Worm (Caenorhabditis elegans): ENCODE measurements around the gene B0281.1.
"Not testable (repeated sequence)": the region's sequence is repeated elsewhere in the genome, so short reads cannot be mapped to it uniquely, and the experiment has no call there.

B0281.1 gene

ce11 chrII:2312747-2313146, at the start of gene B0281.1, which contains the start of gene trim-21:
Gene B0281.1 (plus strand): TSS chrII:2313067.
Gene trim-21 (minus strand): TSS chrII:2312847.
- TF ChIP-seq crh-2 (tag; optimal IDR thresholded peaks at IDR 0.05) (no peak), ama-1 (optimal IDR thresholded peaks at IDR 0.05) (no peak), nhr-10 (tag; optimal IDR thresholded peaks at IDR 0.05) (no peak), elt-1 (tag; optimal IDR thresholded peaks at IDR 0.05) (no peak), blmp-1 (tag; optimal IDR thresholded peaks at IDR 0.05; ENCODE audit: insufficient read depth) (no peak), nhr-21 (tag; optimal IDR thresholded peaks at IDR 0.05) (no peak), sma-9 (GFP tag; optimal IDR thresholded peaks at IDR 0.05) (no peak), sma-9 (tag; optimal IDR thresholded peaks at IDR 0.05) (no peak), Y55F3AM.14 (GFP tag; optimal IDR thresholded peaks at IDR 0.05) (no peak), peb-1 (tag; optimal IDR thresholded peaks at IDR 0.05) (no peak), mab-5 (tag; optimal IDR thresholded peaks at IDR 0.05) (no peak), nhr-12 (tag; optimal IDR thresholded peaks at IDR 0.05) (no peak), nhr-129 (tag; optimal IDR thresholded peaks at IDR 0.05) (no peak)

- no peak for TF ChIP-seq mbf-1 (tag; optimal IDR thresholded peaks at IDR 0.05)
- TF ChIP-seq ZK546.5 (tag; optimal IDR thresholded peaks at IDR 0.05): no peak
- no peak for TF ChIP-seq nhr-23 (tag; optimal IDR thresholded peaks at IDR 0.05)
- no peak for TF ChIP-seq ama-1 (optimal IDR thresholded peaks at IDR 0.05)
- no peak for TF ChIP-seq sma-9 (GFP tag; optimal IDR thresholded peaks at IDR 0.05)
- no peak for TF ChIP-seq sma-9 (tag; optimal IDR thresholded peaks at IDR 0.05)
- TF ChIP-seq nhr-12 (tag; optimal IDR thresholded peaks at IDR 0.05): no peak
- TF ChIP-seq F13H6.1 (tag; optimal IDR thresholded peaks at IDR 0.05): no peak
- TF ChIP-seq mdl-1 (tag; optimal IDR thresholded peaks at IDR 0.05): no peak
- no peak for TF ChIP-seq sem-4 (tag; optimal IDR thresholded peaks at IDR 0.05)
- no peak for TF ChIP-seq ceh-16 (tag; optimal IDR thresholded peaks at IDR 0.05)
- no peak for TF ChIP-seq nhr-6 (tag; optimal IDR thresholded peaks at IDR 0.05)
Measured at ce11 chrII:2273750-2274149, 39.1 kb upstream of the B0281.1 start.

ce11 chrII:2277418-2277817, 35.4 kb upstream of the B0281.1 start, which contains the start of gene K09F6.15:
Gene K09F6.15 (minus strand): TSS chrII:2277518.
- TF ChIP-seq nhr-6 (tag; optimal IDR thresholded peaks at IDR 0.05) (no peak), fos-1 (tag; optimal IDR thresholded peaks at IDR 0.05) (no peak), nhr-11 (tag; optimal IDR thresholded peaks at IDR 0.05) (no peak), mdl-1 (tag; optimal IDR thresholded peaks at IDR 0.05) (no peak)

ce11 chrII:2279263-2279662, 33.6 kb upstream of the B0281.1 start, which contains the start of gene K09F6.6:
Gene K09F6.6 (minus strand): TSS chrII:2279305.
- TF ChIP-seq unc-39 (tag; optimal IDR thresholded peaks at IDR 0.05) (no peak), alr-1 (tag; optimal IDR thresholded peaks at IDR 0.05) (no peak), nhr-11 (tag; optimal IDR thresholded peaks at IDR 0.05) (no peak), C34F6.9 (tag; optimal IDR thresholded peaks at IDR 0.05) (no peak), snpc-4 (tag; optimal IDR thresholded peaks at IDR 0.05) (no peak)

ce11 chrII:2279839-2280238, 33.0 kb upstream of the B0281.1 start, which contains the start of gene K09F6.11:
Gene K09F6.11 (plus strand): TSS chrII:2280139.
- TF ChIP-seq ama-1 (optimal IDR thresholded peaks at IDR 0.05) (no peak), elt-3 (tag; optimal IDR thresholded peaks at IDR 0.05) (no peak), ztf-1 (GFP tag; conservative IDR thresholded peaks at IDR 0.05) (no peak), nhr-237 (tag; optimal IDR thresholded peaks at IDR 0.05) (no peak), snpc-4 (tag; optimal IDR thresholded peaks at IDR 0.05) (no peak), lin-13 (GFP tag; optimal IDR thresholded peaks at IDR 0.05) (no peak), zag-1 (tag; optimal IDR thresholded peaks at IDR 0.05) (no peak), aly-2 (tag; optimal IDR thresholded peaks at IDR 0.05) (no peak), nhr-129 (tag; optimal IDR thresholded peaks at IDR 0.05) (no peak)

- not testable (repeated sequence) for TF ChIP-seq ztf-1 (GFP tag; conservative IDR thresholded peaks at IDR 0.05); blmp-1 (tag; optimal IDR thresholded peaks at IDR 0.05; ENCODE audit: insufficient read depth); sem-4 (tag; optimal IDR thresholded peaks at IDR 0.05)
Measured at ce11 chrII:2282599-2282998, 30.3 kb upstream of the B0281.1 start, which contains the start of gene K09F6.9. Gene K09F6.9 (minus strand): TSS chrII:2282699.

Measured in whole organism, L2 larva.